Worm (Caenorhabditis elegans) whole organism, early embryonic: ENCODE measurements around the gene D1044.1.

Source experiments
- B0310.2 ChIP-seq: sonication (generic microtip); optimal IDR thresholded peaks from 2 replicates; lab custom pipeline; 2016; ENCODE audit warnings: mild to moderate bottlenecking, missing genetic modification characterization, missing compliant biosample characterization
- F13C5.2 ChIP-seq: sonication (generic microtip); optimal IDR thresholded peaks from 2 replicates; lab custom pipeline; 2017; ENCODE audit warnings: mild to moderate bottlenecking, missing genetic modification characterization, inconsistent platforms, missing compliant biosample characterization
- aly-1 ChIP-seq: sonication (generic microtip); optimal IDR thresholded peaks from 2 replicates; lab custom pipeline; 2016; ENCODE audit warnings: missing genetic modification characterization, missing compliant biosample characterization
- ama-1 ChIP-seq: fragments of 150-350 bp; optimal IDR thresholded peaks from 2 replicates; lab custom pipeline; 2014
- ceh-36 ChIP-seq: sonication (generic microtip); optimal IDR thresholded peaks from 2 replicates; lab custom pipeline; 2016; ENCODE audit warnings: missing genetic modification characterization, inconsistent platforms, missing compliant biosample characterization
- ets-7 ChIP-seq: sonication (generic microtip); optimal IDR thresholded peaks from 2 replicates; lab custom pipeline; 2016; ENCODE audit warnings: missing genotype, missing genetic modification characterization, missing compliant biosample characterization
- flt-1 ChIP-seq: fragments of 200-800 bp; sonication (Bioruptor generic); IDR thresholded peaks from 2 replicates; pipeline ENCODE4 v1.3.6; 2022; ENCODE audit warnings: missing genetic modification characterization, missing compliant biosample characterization
- hmg-4 ChIP-seq: fragments of 200-800 bp; sonication (Bioruptor generic); optimal IDR thresholded peaks from 2 replicates; lab custom pipeline; 2018; ENCODE audit warnings: mild to moderate bottlenecking, missing genetic modification characterization, missing compliant biosample characterization
- hnd-1 ChIP-seq: sonication (generic microtip); optimal IDR thresholded peaks from 2 replicates; lab custom pipeline; 2016; ENCODE audit warnings: missing genetic modification characterization, missing compliant biosample characterization
- scrt-1 ChIP-seq: fragments of 200-800 bp; sonication (Bioruptor generic); IDR thresholded peaks from 2 replicates; pipeline ENCODE4 v1.3.6; 2022; ENCODE audit warnings: missing genetic modification characterization, missing compliant biosample characterization
- tbx-37 ChIP-seq: fragments of 200-800 bp; sonication (Bioruptor generic); conservative IDR thresholded peaks from 2 replicates; pipeline ENCODE4 v1.3.6; 2022; ENCODE audit warnings: missing genetic modification reagents, missing genetic modification characterization, missing compliant biosample characterization

DNA sequence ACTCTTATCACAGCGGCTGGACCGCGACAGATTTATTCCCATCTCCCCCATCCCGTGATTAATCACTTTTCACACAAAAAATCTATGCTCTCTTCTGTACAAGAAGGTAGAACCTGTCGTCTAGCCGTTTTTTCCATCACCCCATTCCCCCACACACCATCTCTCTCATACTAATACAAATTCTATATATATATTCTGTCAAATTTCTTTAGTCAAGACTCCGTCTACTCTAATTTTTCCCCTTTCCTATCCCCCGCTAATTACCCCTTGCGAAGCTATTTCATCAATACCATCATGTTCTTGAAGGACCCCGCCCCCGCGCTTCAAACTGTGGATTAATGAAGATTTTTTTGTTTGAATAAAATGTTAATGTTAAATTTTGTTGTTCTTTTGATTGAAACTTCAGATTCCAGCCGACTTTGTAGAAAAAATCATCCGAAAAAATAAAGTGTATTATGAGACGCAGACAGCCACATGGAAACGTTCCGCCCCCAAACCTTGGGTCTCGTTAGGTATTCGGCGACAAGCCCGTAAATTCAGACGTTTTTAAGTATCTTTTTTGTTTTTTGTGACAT lies 38.0 kb upstream of the D1044.1 start:
- no peak for TF ChIP-seq B0310.2 (tag; lab: Kevin White, UChicago)
- TF ChIP-seq ama-1 (lab: Kevin White, UChicago), result no peak
- TF ChIP-seq ceh-36 (tag; lab: Kevin White, UChicago), result no peak
- no peak for TF ChIP-seq hmg-4 (GFP tag; lab: Kevin White, UChicago)
- TF ChIP-seq scrt-1 (GFP tag; lab: Robert Waterston, UW), result no peak
- no peak for TF ChIP-seq F13C5.2
- TF ChIP-seq tbx-37 (GFP tag; lab: Robert Waterston, UW), result no peak
- no peak for TF ChIP-seq flt-1 (GFP tag; lab: Robert Waterston, UW)
- no peak for TF ChIP-seq ets-7 (tag; lab: Kevin White, UChicago)
- TF ChIP-seq aly-1, result no peak
- TF ChIP-seq hnd-1 (tag; lab: Kevin White, UChicago), result no peak
